Worm (Caenorhabditis elegans) whole organism, early embryonic: Measurements from ENCODE around the gene cct-3.
"Not testable (repeated sequence)": the region's sequence is repeated elsewhere in the genome, so short reads cannot be mapped to it uniquely, and the experiment has no call there.

Source experiments
- B0310.2 ChIP-seq: sonication (generic microtip); optimal IDR thresholded peaks from 2 replicates; lab custom pipeline; 2016; ENCODE audit warnings: mild to moderate bottlenecking, missing genetic modification characterization, missing compliant biosample characterization
- F13C5.2 ChIP-seq: sonication (generic microtip); optimal IDR thresholded peaks from 2 replicates; lab custom pipeline; 2017; ENCODE audit warnings: mild to moderate bottlenecking, missing genetic modification characterization, inconsistent platforms, missing compliant biosample characterization
- aly-1 ChIP-seq: sonication (generic microtip); optimal IDR thresholded peaks from 2 replicates; lab custom pipeline; 2016; ENCODE audit warnings: missing genetic modification characterization, missing compliant biosample characterization
- ama-1 ChIP-seq: fragments of 150-350 bp; optimal IDR thresholded peaks from 2 replicates; lab custom pipeline; 2014
- ceh-13 ChIP-seq: fragments of 200-800 bp; sonication (Bioruptor generic); optimal IDR thresholded peaks from 2 replicates; lab custom pipeline; 2018; ENCODE audit warnings: mild to moderate bottlenecking, missing genetic modification characterization, missing compliant biosample characterization
- ceh-36 ChIP-seq: sonication (generic microtip); optimal IDR thresholded peaks from 2 replicates; lab custom pipeline; 2016; ENCODE audit warnings: missing genetic modification characterization, inconsistent platforms, missing compliant biosample characterization
- ets-7 ChIP-seq: sonication (generic microtip); optimal IDR thresholded peaks from 2 replicates; lab custom pipeline; 2016; ENCODE audit warnings: missing genotype, missing genetic modification characterization, missing compliant biosample characterization
- flt-1 ChIP-seq: fragments of 200-800 bp; sonication (Bioruptor generic); IDR thresholded peaks from 2 replicates; pipeline ENCODE4 v1.3.6; 2022; ENCODE audit warnings: missing genetic modification characterization, missing compliant biosample characterization
- hmbx-1 ChIP-seq: sonication (generic microtip); optimal IDR thresholded peaks from 2 replicates; lab custom pipeline; 2016; ENCODE audit warnings: mild to moderate bottlenecking, missing genetic modification characterization, missing compliant biosample characterization
- hmg-4 ChIP-seq: fragments of 200-800 bp; sonication (Bioruptor generic); optimal IDR thresholded peaks from 2 replicates; lab custom pipeline; 2018; ENCODE audit warnings: mild to moderate bottlenecking, missing genetic modification characterization, missing compliant biosample characterization
- hnd-1 ChIP-seq: sonication (generic microtip); optimal IDR thresholded peaks from 2 replicates; lab custom pipeline; 2016; ENCODE audit warnings: missing genetic modification characterization, missing compliant biosample characterization
- pes-1 ChIP-seq: fragments of 200-800 bp; sonication (Bioruptor generic); IDR thresholded peaks from 2 replicates; pipeline ENCODE4 v1.3.6; 2022; ENCODE audit warnings: missing genetic modification reagents, missing genetic modification characterization, missing compliant biosample characterization
- scrt-1 ChIP-seq: fragments of 200-800 bp; sonication (Bioruptor generic); IDR thresholded peaks from 2 replicates; pipeline ENCODE4 v1.3.6; 2022; ENCODE audit warnings: missing genetic modification characterization, missing compliant biosample characterization
- sea-1 ChIP-seq: fragments of 200-800 bp; sonication (Bioruptor generic); conservative IDR thresholded peaks from 2 replicates; pipeline ENCODE4 v1.3.6; 2022; ENCODE audit warnings: missing genetic modification characterization, missing compliant biosample characterization
- tbx-11 ChIP-seq: fragments of 200-800 bp; sonication (Bioruptor generic); IDR thresholded peaks from 2 replicates; pipeline ENCODE4 v1.3.6; 2022; ENCODE audit warnings: missing genetic modification characterization, missing compliant biosample characterization
- tbx-37 ChIP-seq: fragments of 200-800 bp; sonication (Bioruptor generic); conservative IDR thresholded peaks from 2 replicates; pipeline ENCODE4 v1.3.6; 2022; ENCODE audit warnings: missing genetic modification reagents, missing genetic modification characterization, missing compliant biosample characterization
- tra-4 ChIP-seq: sonication (generic microtip); optimal IDR thresholded peaks from 2 replicates; lab custom pipeline; 2017; ENCODE audit warnings: missing genetic modification characterization, missing compliant biosample characterization

The cct-3 gene

ce11 chrII:2232429-2232828, 911 bp upstream of the cct-3 start, which contains the start of gene F54A3.6:
Gene F54A3.6 (minus strand): TSS chrII:2232470.
- TF ChIP-seq hmbx-1; F13C5.2 (tag; lab: Kevin White, UChicago); ceh-13: not testable (repeated sequence)

- no peak for TF ChIP-seq F13C5.2 (tag; lab: Kevin White, UChicago)
- no peak for TF ChIP-seq hmbx-1
- no peak for TF ChIP-seq hnd-1 (tag; lab: Kevin White, UChicago)
- no peak for TF ChIP-seq B0310.2
- no peak for TF ChIP-seq pes-1 (GFP tag; lab: Robert Waterston, UW)
- TF ChIP-seq sea-1 (GFP tag; lab: Robert Waterston, UW) = no peak
- TF ChIP-seq ceh-36 (tag; lab: Kevin White, UChicago) = no peak
- TF ChIP-seq ama-1 (lab: Kevin White, UChicago) = no peak
- no peak for TF ChIP-seq ets-7 (tag; lab: Kevin White, UChicago)
- no peak for TF ChIP-seq flt-1
- no peak for TF ChIP-seq hmg-4
- TF ChIP-seq tbx-37 (GFP tag; lab: Robert Waterston, UW) = no peak
- no peak for TF ChIP-seq tra-4
- no peak for TF ChIP-seq aly-1 (tag; lab: Kevin White, UChicago)
- TF ChIP-seq ceh-13 = no peak
- no peak for TF ChIP-seq tbx-11 (GFP tag; lab: Robert Waterston, UW)
- no peak for TF ChIP-seq scrt-1
Measured at ce11 chrII:2236352-2236751, 3.0 kb downstream of the cct-3 start.

ce11 chrII:2243342-2243741, 10.0 kb downstream of the cct-3 start, which contains the start of gene F54A3.2:
Gene F54A3.2 (plus strand): TSS chrII:2243642.
- TF ChIP-seq hnd-1 (tag; lab: Kevin White, UChicago) (no peak), tbx-11 (GFP tag; lab: Robert Waterston, UW) (no peak), sea-1 (GFP tag; lab: Robert Waterston, UW) (no peak), ceh-13 (no peak), B0310.2 (no peak), ama-1 (lab: Kevin White, UChicago) (no peak), hmg-4 (no peak), pes-1 (GFP tag; lab: Robert Waterston, UW) (no peak), tra-4 (no peak), ets-7 (tag; lab: Kevin White, UChicago) (no peak), ceh-36 (tag; lab: Kevin White, UChicago) (no peak), F13C5.2 (tag; lab: Kevin White, UChicago) (no peak), tbx-37 (GFP tag; lab: Robert Waterston, UW) (no peak), aly-1 (tag; lab: Kevin White, UChicago) (no peak), hmbx-1 (no peak), scrt-1 (no peak), flt-1 (no peak)

- TF ChIP-seq tbx-37 (GFP tag; lab: Robert Waterston, UW) (no peak), hnd-1 (tag; lab: Kevin White, UChicago) (no peak), sea-1 (GFP tag; lab: Robert Waterston, UW) (no peak), F13C5.2 (tag; lab: Kevin White, UChicago) (no peak), hmg-4 (no peak), scrt-1 (no peak), B0310.2 (no peak), ama-1 (lab: Kevin White, UChicago) (no peak)
Measured at ce11 chrII:2251617-2252016, 18.3 kb downstream of the cct-3 start.

ce11 chrII:2253676-2254075, 20.3 kb downstream of the cct-3 start:
- TF ChIP-seq F13C5.2 (tag; lab: Kevin White, UChicago) (no peak), ets-7 (tag; lab: Kevin White, UChicago) (no peak), flt-1 (no peak), hnd-1 (tag; lab: Kevin White, UChicago) (no peak)

- TF ChIP-seq scrt-1, ceh-13, flt-1: not testable (repeated sequence)
Measured at ce11 chrII:2254861-2255260, 21.5 kb downstream of the cct-3 start, which contains the start of gene K09F6.3. Gene K09F6.3 (plus strand): TSS chrII:2255161.

- no peak for TF ChIP-seq hmbx-1
- TF ChIP-seq tra-4 = no peak
- TF ChIP-seq B0310.2 = no peak
- no peak for TF ChIP-seq ceh-36 (tag; lab: Kevin White, UChicago)
- TF ChIP-seq hnd-1 (tag; lab: Kevin White, UChicago) = no peak
- no peak for TF ChIP-seq tbx-37 (GFP tag; lab: Robert Waterston, UW)
- TF ChIP-seq pes-1 (GFP tag; lab: Robert Waterston, UW) = no peak
- TF ChIP-seq flt-1 = no peak
- no peak for TF ChIP-seq ceh-13
- TF ChIP-seq F13C5.2 (tag; lab: Kevin White, UChicago) = no peak
- no peak for TF ChIP-seq scrt-1
- TF ChIP-seq tbx-11 (GFP tag; lab: Robert Waterston, UW) = no peak
- no peak for TF ChIP-seq hmg-4
- TF ChIP-seq aly-1 (tag; lab: Kevin White, UChicago) = no peak
- TF ChIP-seq sea-1 (GFP tag; lab: Robert Waterston, UW) = no peak
- no peak for TF ChIP-seq ama-1 (lab: Kevin White, UChicago)
Measured at ce11 chrII:2273750-2274149, 40.4 kb downstream of the cct-3 start.

- TF ChIP-seq flt-1 = no peak
- TF ChIP-seq scrt-1 = no peak
- no peak for TF ChIP-seq B0310.2
- no peak for TF ChIP-seq aly-1 (tag; lab: Kevin White, UChicago)
- no peak for TF ChIP-seq sea-1 (GFP tag; lab: Robert Waterston, UW)
Measured at ce11 chrII:2277418-2277817, 44.1 kb downstream of the cct-3 start, which contains the start of gene K09F6.15. Gene K09F6.15 (minus strand): TSS chrII:2277518.

- TF ChIP-seq flt-1 (no peak), scrt-1 (no peak), sea-1 (GFP tag; lab: Robert Waterston, UW) (no peak), B0310.2 (no peak), ceh-36 (tag; lab: Kevin White, UChicago) (no peak), tbx-37 (GFP tag; lab: Robert Waterston, UW) (no peak), aly-1 (tag; lab: Kevin White, UChicago) (no peak), F13C5.2 (tag; lab: Kevin White, UChicago) (no peak)
Measured at ce11 chrII:2279263-2279662, 45.9 kb downstream of the cct-3 start, which contains the start of gene K09F6.6. Gene K09F6.6 (minus strand): TSS chrII:2279305.
